Worm (Caenorhabditis elegans): ENCODE results near the gene F41H8.1.

The F41H8.1 gene

DNA sequence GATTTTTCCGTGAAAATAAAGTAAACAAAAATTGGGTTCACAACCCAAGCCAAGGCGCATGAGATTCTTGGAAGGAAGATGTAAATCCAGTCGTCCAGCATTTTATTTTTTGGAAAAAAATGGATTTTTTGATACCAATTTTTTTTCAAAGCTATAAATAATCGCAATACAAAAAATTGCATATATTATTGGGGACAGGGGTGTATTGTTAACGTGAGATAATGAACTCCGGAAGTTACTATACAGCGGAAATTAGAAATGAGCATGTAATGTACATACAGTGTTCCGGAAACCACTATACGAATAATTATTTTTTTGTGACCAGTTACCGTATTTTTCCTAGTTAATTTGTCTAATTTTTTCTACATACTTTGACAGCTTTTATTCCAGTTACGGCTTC is 50.9 kb downstream of the F41H8.1 start, which contains the start of gene srj-38:
TSS of gene srj-38 (minus strand) at position 101 of the 400 bp plus-strand sequence.
- TF ChIP-seq F10E7.11 (tag; optimal IDR thresholded peaks at IDR 0.05) (no peak), Y79H2A.3 (GFP tag; conservative IDR thresholded peaks at IDR 0.05) (no peak), F55B11.4 (tag; optimal IDR thresholded peaks at IDR 0.05; ENCODE audit: borderline replicate concordance, insufficient read depth) (no peak), bed-2 (GFP tag; IDR thresholded peaks at IDR 0.05) (no peak), B0336.3 (GFP tag; IDR thresholded peaks at IDR 0.05) (no peak), rec-8 (tag; optimal IDR thresholded peaks at IDR 0.05) (no peak), nfya-1 (tag; optimal IDR thresholded peaks at IDR 0.05; ENCODE audit: borderline replicate concordance, insufficient read depth) (no peak), B0019.2 (GFP tag; conservative IDR thresholded peaks at IDR 0.05) (no peak), ekl-4 (GFP tag; IDR thresholded peaks at IDR 0.05) (no peak), B0261.1 (tag; optimal IDR thresholded peaks at IDR 0.05) (no peak)
